Worm (Caenorhabditis elegans): ENCODE measurements around the gene fbxb-102.

fbxb-102 gene

DNA sequence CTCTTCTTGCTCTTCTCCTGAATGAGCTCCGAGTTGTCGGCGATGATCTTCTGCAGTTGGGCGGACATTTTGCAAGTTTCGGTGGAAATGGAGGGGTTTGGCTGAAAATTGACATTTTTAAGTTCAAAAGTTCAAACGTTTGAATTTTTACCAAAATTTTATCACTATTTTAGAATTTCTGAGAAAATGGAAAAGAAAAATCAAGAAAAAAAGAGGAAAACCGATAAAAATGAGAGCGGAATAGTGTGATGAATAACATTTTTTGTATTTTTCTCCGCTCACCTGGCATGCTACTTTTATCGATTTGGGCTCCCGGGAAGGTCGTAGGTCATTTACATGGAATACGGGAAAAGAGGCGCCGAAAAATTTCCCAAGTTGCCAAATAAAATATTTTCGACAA, 2.3 kb downstream of the fbxb-102 start, which contains the start of gene F15A4.10:
Gene F15A4.10 (minus strand): TSS at position 101 of the 400 bp plus-strand sequence.
- TF ChIP-seq eyg-1 (tag; optimal IDR thresholded peaks at IDR 0.05) (no peak), unc-3 (GFP tag; conservative IDR thresholded peaks at IDR 0.05) (no peak), unc-3 (tag; optimal IDR thresholded peaks at IDR 0.05) (no peak), gmeb-2 (tag; optimal IDR thresholded peaks at IDR 0.05) (no peak), sox-4 (tag; optimal IDR thresholded peaks at IDR 0.05) (no peak), ceh-34 (tag; optimal IDR thresholded peaks at IDR 0.05) (no peak), zip-5 (tag; optimal IDR thresholded peaks at IDR 0.05) (no peak)

DNA sequence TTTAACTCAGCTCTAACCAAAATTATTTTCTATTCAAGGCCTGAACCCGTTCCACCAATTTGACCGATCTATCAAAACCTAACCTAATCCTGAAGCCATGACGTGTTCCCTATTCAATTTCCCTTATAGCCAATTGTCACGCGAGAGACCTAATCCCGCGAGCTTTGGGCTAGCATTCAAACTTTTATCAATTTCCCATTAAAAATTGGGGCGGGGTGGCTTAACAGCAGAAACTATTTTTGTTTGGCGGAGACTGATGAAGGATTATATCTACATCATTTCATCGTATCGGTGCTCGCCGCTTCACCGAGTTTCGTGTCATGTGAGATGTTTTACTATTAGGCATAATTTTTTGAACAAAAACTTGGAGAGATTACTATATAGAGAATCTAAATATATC, 6.1 kb downstream of the fbxb-102 start:
- TF ChIP-seq ceh-2 (tag; optimal IDR thresholded peaks at IDR 0.05) = no peak
- TF ChIP-seq ets-4 (tag; optimal IDR thresholded peaks at IDR 0.05) = no peak
- no peak for TF ChIP-seq unc-86 (tag; optimal IDR thresholded peaks at IDR 0.05)
- no peak for TF ChIP-seq hlh-8 (tag; optimal IDR thresholded peaks at IDR 0.05)
- no peak for TF ChIP-seq pat-9 (tag; optimal IDR thresholded peaks at IDR 0.05)
- no peak for TF ChIP-seq Y22D7AL.16 (tag; optimal IDR thresholded peaks at IDR 0.05)
- no peak for TF ChIP-seq zip-5 (tag; optimal IDR thresholded peaks at IDR 0.05)
- no peak for TF ChIP-seq fax-1 (tag; optimal IDR thresholded peaks at IDR 0.05)
- TF ChIP-seq tbx-2 (tag; optimal IDR thresholded peaks at IDR 0.05) = no peak
- TF ChIP-seq pros-1 (tag; optimal IDR thresholded peaks at IDR 0.05) = no peak
- TF ChIP-seq C38D4.7 (GFP tag; optimal IDR thresholded peaks at IDR 0.05) = no peak
- no peak for TF ChIP-seq rnt-1 (tag; optimal IDR thresholded peaks at IDR 0.05)
- no peak for TF ChIP-seq sdc-2 (tag; optimal IDR thresholded peaks at IDR 0.05)
- no peak for TF ChIP-seq ceh-14 (tag; optimal IDR thresholded peaks at IDR 0.05)
- TF ChIP-seq hlh-30 (tag; optimal IDR thresholded peaks at IDR 0.05; ENCODE audit: insufficient read depth) = no peak
- TF ChIP-seq lim-6 (tag; optimal IDR thresholded peaks at IDR 0.05) = no peak
- no peak for TF ChIP-seq unc-55 (GFP tag; optimal IDR thresholded peaks at IDR 0.05)
- no peak for TF ChIP-seq ttx-3 (tag; optimal IDR thresholded peaks at IDR 0.05)

DNA sequence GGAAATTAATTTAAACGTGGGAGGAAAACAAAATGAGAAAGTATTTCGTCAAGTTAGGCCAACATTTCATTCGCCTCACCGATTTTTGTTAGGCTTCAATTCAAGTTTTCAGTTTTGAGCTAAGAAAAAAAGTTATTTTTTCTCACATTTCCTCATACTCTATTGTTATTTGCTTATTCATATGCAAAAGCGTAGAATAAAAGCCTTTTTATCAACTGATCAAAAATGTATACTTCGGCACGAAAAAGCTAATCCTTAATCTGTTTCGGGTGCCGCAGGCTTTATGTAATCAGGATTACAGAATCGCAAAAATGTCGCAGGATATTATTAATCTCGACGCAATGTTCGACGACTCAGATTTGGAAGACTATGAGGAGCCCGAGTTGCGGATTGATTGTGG, 7.2 kb downstream of the fbxb-102 start, which contains the start of gene T21B4.15:
Gene T21B4.15 (plus strand): TSS at position 301 of the 400 bp plus-strand sequence.
- no peak for TF ChIP-seq dmd-4 (tag; optimal IDR thresholded peaks at IDR 0.05; ENCODE audit: borderline replicate concordance)
- no peak for TF ChIP-seq tbx-2 (tag; optimal IDR thresholded peaks at IDR 0.05)
- no peak for TF ChIP-seq gmeb-2 (tag; optimal IDR thresholded peaks at IDR 0.05)
- TF ChIP-seq ref-2 (tag; optimal IDR thresholded peaks at IDR 0.05) = no peak
- TF ChIP-seq pax-1 (tag; optimal IDR thresholded peaks at IDR 0.05) = no peak
- TF ChIP-seq pat-9 (tag; optimal IDR thresholded peaks at IDR 0.05) = no peak
- no peak for TF ChIP-seq npax-4 (tag; optimal IDR thresholded peaks at IDR 0.05)
- no peak for TF ChIP-seq ceh-34 (tag; optimal IDR thresholded peaks at IDR 0.05)
- no peak for TF ChIP-seq C08G9.2 (tag; optimal IDR thresholded peaks at IDR 0.05)

DNA sequence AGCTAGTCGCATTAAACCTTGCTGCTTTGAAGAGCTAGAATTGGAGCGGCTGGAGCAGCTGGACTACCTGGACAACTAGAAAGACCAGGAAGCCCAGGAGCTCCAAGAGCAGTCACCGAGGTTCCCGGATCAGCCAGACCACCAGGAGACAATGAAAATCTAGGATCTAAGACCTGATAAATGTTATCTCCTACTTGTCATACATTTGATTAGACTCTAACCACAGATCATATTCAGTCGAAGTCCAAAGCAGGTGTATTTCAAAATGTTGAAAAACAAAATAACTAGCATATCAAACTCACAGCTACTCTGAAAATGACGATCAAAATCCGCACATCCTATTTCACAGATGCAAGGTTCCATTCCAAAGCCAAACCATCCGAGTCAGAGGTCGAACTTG, 9.2 kb downstream of the fbxb-102 start, which contains the start of gene srz-6:
Gene srz-6 (plus strand): TSS at position 301 of the 400 bp plus-strand sequence.
- TF ChIP-seq syd-9 (tag; optimal IDR thresholded peaks at IDR 0.05) (no peak), Y22D7AL.16 (tag; optimal IDR thresholded peaks at IDR 0.05) (no peak), fax-1 (tag; optimal IDR thresholded peaks at IDR 0.05) (no peak), pag-3 (tag; optimal IDR thresholded peaks at IDR 0.05; ENCODE audit: borderline replicate concordance) (no peak), ets-4 (tag; optimal IDR thresholded peaks at IDR 0.05) (no peak), ceh-18 (tag; optimal IDR thresholded peaks at IDR 0.05) (no peak), pax-1 (tag; optimal IDR thresholded peaks at IDR 0.05) (no peak), sox-2 (GFP tag; IDR thresholded peaks at IDR 0.05) (no peak), C38D4.7 (GFP tag; optimal IDR thresholded peaks at IDR 0.05) (no peak)

DNA sequence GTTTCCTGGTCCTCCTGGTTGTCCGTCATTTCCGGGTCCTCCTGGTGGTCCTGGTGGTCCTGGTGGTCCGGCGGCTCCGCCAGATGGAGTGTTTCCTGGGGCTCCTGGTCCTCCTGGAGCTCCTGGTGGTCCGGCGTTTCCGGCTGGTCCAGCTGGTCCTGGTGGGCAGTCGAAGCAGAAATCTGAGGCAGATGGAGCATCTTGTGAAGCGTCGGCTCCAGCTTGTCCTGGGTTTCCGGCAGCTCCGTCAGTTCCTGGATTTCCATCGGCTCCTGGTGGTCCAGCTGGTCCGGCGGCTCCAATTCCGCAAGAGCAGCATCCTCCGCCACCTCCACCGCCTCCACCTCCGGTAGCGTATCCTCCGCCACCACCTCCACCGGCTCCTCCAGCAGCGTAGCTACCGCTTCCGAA, 11.3 kb downstream of the fbxb-102 start:
- TF ChIP-seq elt-4 (tag; optimal IDR thresholded peaks at IDR 0.05) (no peak), rnt-1 (tag; optimal IDR thresholded peaks at IDR 0.05) (no peak), pqm-1 (tag; optimal IDR thresholded peaks at IDR 0.05) (no peak), fkh-6 (tag; optimal IDR thresholded peaks at IDR 0.05) (no peak), pag-3 (tag; optimal IDR thresholded peaks at IDR 0.05; ENCODE audit: borderline replicate concordance) (no peak), sox-2 (GFP tag; IDR thresholded peaks at IDR 0.05) (no peak), madf-2 (tag; optimal IDR thresholded peaks at IDR 0.05) (no peak), sdc-2 (tag; optimal IDR thresholded peaks at IDR 0.05) (no peak), ceh-9 (tag; optimal IDR thresholded peaks at IDR 0.05) (no peak), ceh-6 (GFP tag; optimal IDR thresholded peaks at IDR 0.05) (no peak), F13H6.1 (tag; optimal IDR thresholded peaks at IDR 0.05) (no peak), mec-3 (tag; optimal IDR thresholded peaks at IDR 0.05; ENCODE audit: borderline replicate concordance) (no peak), pros-1 (tag; optimal IDR thresholded peaks at IDR 0.05) (no peak), pha-4 (tag; optimal IDR thresholded peaks at IDR 0.05) (no peak), hlh-6 (tag; optimal IDR thresholded peaks at IDR 0.05) (no peak), nfya-1 (tag; optimal IDR thresholded peaks at IDR 0.05) (no peak), lim-6 (tag; optimal IDR thresholded peaks at IDR 0.05) (no peak)

Measured in whole organism, late embryonic.